Worm (Caenorhabditis elegans) whole organism, L3 larva: ENCODE results near the gene M163.10.

ENCODE experiments used
- ama-1 ChIP-seq: fragments of 150-350 bp; optimal IDR thresholded peaks from 2 replicates; lab custom pipeline; 2018
- ceh-28 ChIP-seq: fragments of 150-350 bp; optimal IDR thresholded peaks from 2 replicates; lab custom pipeline; 2014; ENCODE audit warnings: missing biosample characterization, missing genetic modification reagents, missing genetic modification characterization
- fos-1 ChIP-seq: fragments of 150-350 bp; optimal IDR thresholded peaks from 2 replicates; lab custom pipeline; 2014; ENCODE audit warnings: missing biosample characterization, missing genetic modification characterization
- nhr-11 ChIP-seq: fragments of 150-350 bp; optimal IDR thresholded peaks from 2 replicates; lab custom pipeline; 2014; ENCODE audit warnings: missing biosample characterization, missing genetic modification characterization
- nhr-25 ChIP-seq: sonication (generic microtip); optimal IDR thresholded peaks from 2 replicates; lab custom pipeline; 2017; ENCODE audit warnings: missing biosample characterization, missing genetic modification characterization
- pqm-1 ChIP-seq: fragments of 150-350 bp; optimal IDR thresholded peaks from 2 replicates; lab custom pipeline; 2017; ENCODE audit warnings: missing biosample characterization, missing genetic modification characterization, inconsistent platforms
- snpc-4 ChIP-seq: fragments of 150-350 bp; optimal IDR thresholded peaks from 2 replicates; lab custom pipeline; 2014; ENCODE audit warnings: missing biosample characterization, missing genetic modification characterization
- zag-1 ChIP-seq: fragments of 150-350 bp; optimal IDR thresholded peaks from 2 replicates; lab custom pipeline; 2014; ENCODE audit warnings: missing biosample characterization, missing genetic modification characterization

- TF ChIP-seq zag-1 (tag; lab: Kevin White, UChicago) (no peak), nhr-11 (tag; lab: Kevin White, UChicago) (no peak), ama-1 (lab: Kevin White, UChicago) (no peak), nhr-25 (tag; lab: Kevin White, UChicago) (no peak), snpc-4 (tag; lab: Kevin White, UChicago) (no peak), pqm-1 (no peak), ceh-28 (no peak), fos-1 (tag; lab: Kevin White, UChicago) (no peak)
Measured at ce11 chrX:14470687-14471086, at the start of gene M163.10.
